Fruit fly (Drosophila melanogaster): ENCODE results near the gene CG32075.

DNA sequence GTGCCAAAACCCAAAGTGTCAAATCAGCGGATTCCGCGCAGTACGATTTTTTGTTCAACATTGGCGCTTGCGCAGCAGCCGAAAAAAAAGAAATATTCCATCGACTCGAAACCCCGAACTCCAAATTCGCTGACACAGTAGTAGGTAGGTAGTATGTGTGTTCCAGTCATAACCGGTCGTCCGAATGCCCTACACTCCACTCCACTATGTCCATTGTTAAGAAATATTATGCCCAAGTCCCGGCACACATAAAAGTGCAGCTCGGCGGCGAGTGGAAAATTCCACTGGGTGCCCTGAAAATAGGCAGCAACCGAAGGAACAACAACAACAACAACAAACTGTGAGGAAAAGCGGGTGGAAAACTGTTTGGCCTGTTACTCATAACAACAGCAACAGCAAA lies 19.7 kb downstream of the CG32075 start:
- TF ChIP-seq pad (GFP tag; optimal IDR thresholded peaks at IDR 0.05): no peak
- no peak for TF ChIP-seq CG7101 (tag; optimal IDR thresholded peaks at IDR 0.05)
- TF ChIP-seq Crg-1 (GFP tag; optimal IDR thresholded peaks at IDR 0.05): no peak
- TF ChIP-seq CG33017 (tag; optimal IDR thresholded peaks at IDR 0.05): no peak
- TF ChIP-seq Mnt (GFP tag; optimal IDR thresholded peaks at IDR 0.05): no peak
- TF ChIP-seq Hr96 (GFP tag; optimal IDR thresholded peaks at IDR 0.05): no peak
- TF ChIP-seq cic (GFP tag; optimal IDR thresholded peaks at IDR 0.05): no peak
- no peak for TF ChIP-seq toe (GFP tag; optimal IDR thresholded peaks at IDR 0.05)
- TF ChIP-seq CG5204 (GFP tag; optimal IDR thresholded peaks at IDR 0.05): no peak
- TF ChIP-seq CG11617 (GFP tag; optimal IDR thresholded peaks at IDR 0.05): no peak
- no peak for TF ChIP-seq CG7045 (GFP tag; optimal IDR thresholded peaks at IDR 0.05)

Measured in whole organism, adult.